Worm (Caenorhabditis elegans): ENCODE data around the gene C05D10.4.
A peak's percentile ranks its signal among the peaks of the same experiment; 100 is the strongest.

Gene C05D10.4

ce11 chrIII:6087705-6088359 lies 14.8 kb downstream of the C05D10.4 start, which contains the start of gene wht-1:
wht-1 (minus strand) TSS chrIII:6087755.
- TF ChIP-seq D2030.7 (GFP tag; IDR thresholded peaks at IDR 0.05) (no peak), chd-7 (tag; optimal IDR thresholded peaks at IDR 0.05) (no peak), xnd-1 (tag; optimal IDR thresholded peaks at IDR 0.05) (no peak), nhr-80 (tag; optimal IDR thresholded peaks at IDR 0.05) (peak; percentile 45), dpff-1 (tag; optimal IDR thresholded peaks at IDR 0.05) (no peak)

- TF ChIP-seq egl-44 (GFP tag; IDR thresholded peaks at IDR 0.05) = no peak
- no peak for TF ChIP-seq zfh-2 (GFP tag; conservative IDR thresholded peaks at IDR 0.05)
- TF ChIP-seq mes-4 (tag; optimal IDR thresholded peaks at IDR 0.05) = no peak
- no peak for TF ChIP-seq aptf-3 (GFP tag; IDR thresholded peaks at IDR 0.05)
- TF ChIP-seq Y79H2A.3 (GFP tag; conservative IDR thresholded peaks at IDR 0.05) = no peak
- no peak for TF ChIP-seq nhr-179 (tag; optimal IDR thresholded peaks at IDR 0.05)
- TF ChIP-seq lin-35 (GFP tag; optimal IDR thresholded peaks at IDR 0.05) = no peak
- no peak for TF ChIP-seq F39B2.1 (GFP tag; IDR thresholded peaks at IDR 0.05)
- TF ChIP-seq unc-62 (GFP tag; optimal IDR thresholded peaks at IDR 0.05) = no peak
- no peak for TF ChIP-seq nfya-2 (GFP tag; IDR thresholded peaks at IDR 0.05)
These were observed 17.4 kb downstream of the C05D10.4 start for ce11 chrIII:6085311-6085710.

ce11 chrIII:6080263-6080662 lies 22.4 kb downstream of the C05D10.4 start, which contains the start of gene attf-4:
attf-4 (plus strand) TSS chrIII:6080563.
- TF ChIP-seq nhr-80 (tag; optimal IDR thresholded peaks at IDR 0.05) (peak; percentile 24), mel-28 (tag; optimal IDR thresholded peaks at IDR 0.05; ENCODE audit: borderline replicate concordance) (no peak)

- TF ChIP-seq hmg-1.2 (GFP tag; IDR thresholded peaks at IDR 0.05) (no peak), ztf-25 (GFP tag; IDR thresholded peaks at IDR 0.05) (no peak), let-526 (GFP tag; IDR thresholded peaks at IDR 0.05) (no peak), ccch-3 (GFP tag; optimal IDR thresholded peaks at IDR 0.05) (no peak), ztf-3 (GFP tag; optimal IDR thresholded peaks at IDR 0.05) (no peak), let-607 (tag; optimal IDR thresholded peaks at IDR 0.05) (no peak), attf-6 (GFP tag; IDR thresholded peaks at IDR 0.05) (no peak), lin-35 (GFP tag; optimal IDR thresholded peaks at IDR 0.05) (no peak), snpc-1.1 (tag; optimal IDR thresholded peaks at IDR 0.05; ENCODE audit: insufficient read depth) (no peak), hlh-12 (tag; optimal IDR thresholded peaks at IDR 0.05) (no peak), B0019.2 (GFP tag; conservative IDR thresholded peaks at IDR 0.05) (no peak), nhr-120 (GFP tag; IDR thresholded peaks at IDR 0.05) (no peak), D2030.7 (GFP tag; IDR thresholded peaks at IDR 0.05) (no peak)
These were observed 23.7 kb downstream of the C05D10.4 start for ce11 chrIII:6078917-6079316.

- TF ChIP-seq mxl-1 (tag; optimal IDR thresholded peaks at IDR 0.05) = no peak
- TF ChIP-seq madf-10 (tag; optimal IDR thresholded peaks at IDR 0.05) = no peak
- TF ChIP-seq ZK185.1 (tag; optimal IDR thresholded peaks at IDR 0.05; ENCODE audit: poor library complexity, severe bottlenecking) = no peak
These were observed 24.7 kb downstream of the C05D10.4 start for ce11 chrIII:6077973-6078372.
